Worm (Caenorhabditis elegans) whole organism, L4/young adult: ENCODE measurements around the gene atg-18.

Experiments
- dao-5 ChIP-seq: sonication (generic microtip); optimal IDR thresholded peaks from 2 replicates; lab custom pipeline; 2016; ENCODE audit warnings: missing genotype, missing genetic modification characterization, moderate library complexity, missing compliant biosample characterization
- him-1 ChIP-seq: sonication (generic microtip); optimal IDR thresholded peaks from 2 replicates; lab custom pipeline; 2016; ENCODE audit warnings: missing genotype, missing genetic modification reagents, missing genetic modification characterization, missing compliant biosample characterization

ce11 chrV:8606099-8606696, 24.9 kb downstream of the atg-18 start, which contains the start of gene vps-60:
- TF ChIP-seq dao-5 (tag; lab: Kevin White, UChicago) (no peak), him-1 (tag; lab: Kevin White, UChicago) (peak; percentile 81)
